Worm (Caenorhabditis elegans) whole organism, late embryonic: Measurements from ENCODE around the gene srsx-8.

Experiments used
- elt-2 ChIP-seq: sonication (generic microtip); optimal IDR thresholded peaks from 2 replicates; lab custom pipeline; 2016; ENCODE audit warnings: missing genetic modification reagents, missing genetic modification characterization, missing compliant biosample characterization
- fax-1 ChIP-seq: sonication (generic microtip); optimal IDR thresholded peaks from 2 replicates; lab custom pipeline; 2016; ENCODE audit warnings: missing genotype, missing genetic modification characterization, missing compliant biosample characterization
- hlh-15 ChIP-seq: sonication (generic microtip); optimal IDR thresholded peaks from 2 replicates; lab custom pipeline; 2016; ENCODE audit warnings: missing genetic modification characterization, missing compliant biosample characterization
- nhr-11 ChIP-seq: fragments of 150-350 bp; optimal IDR thresholded peaks from 2 replicates; lab custom pipeline; 2014; ENCODE audit warnings: missing biosample characterization, missing genetic modification characterization

DNA sequence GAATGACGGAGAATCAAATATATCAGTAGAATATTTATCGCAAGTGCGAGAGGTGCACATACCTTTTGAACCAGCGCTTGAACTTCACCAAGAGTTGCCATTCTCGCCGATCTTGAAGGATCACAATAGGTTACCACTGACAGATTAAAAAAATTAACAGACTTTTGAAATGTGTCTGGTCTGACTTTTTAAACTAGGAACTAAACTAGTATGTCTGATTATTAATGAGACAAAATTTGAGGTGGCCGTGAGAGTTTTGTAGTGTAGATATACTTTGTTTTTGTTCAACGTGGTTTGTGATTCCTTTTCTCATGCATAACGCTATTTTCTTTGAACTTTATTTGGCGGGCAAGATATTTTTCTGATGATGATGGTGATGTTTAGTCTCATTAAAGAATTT lies 31.1 kb downstream of the srsx-8 start, which contains the start of gene str-240:
- no peak for TF ChIP-seq nhr-11 (tag; lab: Kevin White, UChicago)
- no peak for TF ChIP-seq hlh-15
- TF ChIP-seq elt-2 (tag; lab: Kevin White, UChicago), result no peak
- no peak for TF ChIP-seq fax-1
